Worm (Caenorhabditis elegans): ENCODE measurements around the gene gcy-25.
"Not testable (repeated sequence)": the region's sequence is repeated elsewhere in the genome, so short reads cannot be mapped to it uniquely, and the experiment has no call there.

- not testable (repeated sequence) for TF ChIP-seq zag-1, nhr-76, nhr-11 (tag; optimal IDR thresholded peaks at IDR 0.05)
Measured at ce11 chrIV:15895861-15896260, 23.1 kb downstream of the gcy-25 start.
